Worm (Caenorhabditis elegans) whole organism, L4 larva: ENCODE results near the gene faah-2.

Experiments used
- D1046.2 ChIP-seq: fragments of 200-800 bp; sonication (Bioruptor generic); IDR thresholded peaks from 2 replicates; pipeline ENCODE4 v1.3.6; 2022; ENCODE audit warnings: missing genetic modification characterization, missing compliant biosample characterization
- F10B5.3 ChIP-seq: sonication (generic microtip); optimal IDR thresholded peaks from 2 replicates; lab custom pipeline; 2016; ENCODE audit warnings: mild to moderate bottlenecking, missing genetic modification characterization, missing compliant biosample characterization
- F26F4.8 ChIP-seq: fragments of 200-800 bp; sonication (Bioruptor generic); conservative IDR thresholded peaks from 2 replicates; pipeline ENCODE4 v1.3.6; 2022; ENCODE audit warnings: missing genetic modification characterization, missing compliant biosample characterization
- F37D6.2 ChIP-seq: sonication (generic microtip); optimal IDR thresholded peaks from 2 replicates; lab custom pipeline; 2016; ENCODE audit warnings: mild to moderate bottlenecking, missing genetic modification characterization, missing compliant biosample characterization
- F44E2.7 ChIP-seq: fragments of 200-800 bp; sonication (Bioruptor generic); IDR thresholded peaks from 2 replicates; pipeline ENCODE4 v2.1.2; 2022; ENCODE audit warnings: missing genetic modification characterization, missing compliant biosample characterization
- T20F7.1 ChIP-seq: fragments of 200-800 bp; sonication (Bioruptor generic); optimal IDR thresholded peaks from 2 replicates; lab custom pipeline; 2018; ENCODE audit warnings: mild to moderate bottlenecking, missing genetic modification characterization, missing compliant biosample characterization
- Y48G9A.11 ChIP-seq: fragments of 200-800 bp; sonication (Bioruptor generic); IDR thresholded peaks from 2 replicates; pipeline ENCODE4 v1.3.6; 2022; ENCODE audit warnings: missing genetic modification reagents, missing genetic modification characterization, missing compliant biosample characterization
- ZK546.5 ChIP-seq, 2 experiments: sonication (generic microtip); optimal IDR thresholded peaks; 2 replicates each; lab custom pipeline; 2017; ENCODE audit warnings: missing biosample characterization in 2 of 2, missing genetic modification characterization in 2 of 2
- ama-1 ChIP-seq: fragments of 150-350 bp; optimal IDR thresholded peaks from 2 replicates; lab custom pipeline; 2014; ENCODE audit warnings: inconsistent platforms, mixed read lengths
- ceh-20 ChIP-seq: fragments of 200-800 bp; sonication (Bioruptor generic); IDR thresholded peaks from 2 replicates; pipeline ENCODE4 v1.3.6; 2022; ENCODE audit warnings: missing genetic modification reagents, missing genetic modification characterization, missing compliant biosample characterization
- ceh-28 ChIP-seq: fragments of 150-350 bp; optimal IDR thresholded peaks from 2 replicates; lab custom pipeline; 2014; ENCODE audit warnings: missing biosample characterization, missing genetic modification reagents, missing genetic modification characterization
- ceh-32 ChIP-seq: sonication (generic microtip); optimal IDR thresholded peaks from 2 replicates; lab custom pipeline; 2016; ENCODE audit warnings: mild to moderate bottlenecking, missing genetic modification characterization, missing compliant biosample characterization; ENCODE audit not compliant: poor library complexity
- ceh-44 ChIP-seq: fragments of 200-800 bp; sonication (Bioruptor generic); IDR thresholded peaks from 2 replicates; pipeline ENCODE4 v1.3.6; 2022; ENCODE audit warnings: missing genetic modification reagents, missing genetic modification characterization, missing compliant biosample characterization
- ceh-82 ChIP-seq: sonication (generic microtip); optimal IDR thresholded peaks from 2 replicates; lab custom pipeline; 2017; ENCODE audit warnings: missing biosample characterization, missing genetic modification characterization
- ces-1 ChIP-seq: fragments of 150-350 bp; sonication (generic microtip); optimal IDR thresholded peaks from 4 replicates; lab custom pipeline; 2014; ENCODE audit warnings: missing biosample characterization, missing genetic modification reagents, missing genetic modification characterization
- daf-12 ChIP-seq: fragments of 150-350 bp; optimal IDR thresholded peaks from 2 replicates; lab custom pipeline; 2014; ENCODE audit warnings: missing biosample characterization, missing genetic modification reagents, missing genetic modification characterization
- daf-16 ChIP-seq, 3 experiments: sonication (generic microtip); optimal IDR thresholded peaks; 2 replicates each; lab custom pipeline; 2016 to 2017; ENCODE audit warnings: missing genetic modification characterization in 3 of 3, missing genetic modification reagents in 3 of 3, mild to moderate bottlenecking in 2 of 3, missing compliant biosample characterization in 2 of 3, missing biosample characterization in 1 of 3, moderate library complexity in 1 of 3
- daf-8 ChIP-seq: fragments of 200-800 bp; sonication (Bioruptor generic); IDR thresholded peaks from 2 replicates; pipeline ENCODE4 v1.3.6; 2022; ENCODE audit warnings: missing genetic modification characterization, missing compliant biosample characterization
- dmd-8 ChIP-seq: fragments of 200-800 bp; sonication (Bioruptor generic); IDR thresholded peaks from 2 replicates; pipeline ENCODE4 v1.3.6; 2022; ENCODE audit warnings: missing genetic modification characterization, missing compliant biosample characterization
- dmd-9 ChIP-seq: fragments of 200-800 bp; sonication (Bioruptor generic); IDR thresholded peaks from 2 replicates; pipeline ENCODE4 v1.3.6; 2022; ENCODE audit warnings: missing genetic modification reagents, missing genetic modification characterization, missing compliant biosample characterization
- dpl-1 ChIP-seq: fragments of 150-350 bp; optimal IDR thresholded peaks from 2 replicates; lab custom pipeline; 2014; ENCODE audit warnings: missing biosample characterization, missing genetic modification reagents, missing genetic modification characterization
- duxl-1 ChIP-seq: sonication (generic microtip); optimal IDR thresholded peaks from 2 replicates; lab custom pipeline; 2016; ENCODE audit warnings: mild to moderate bottlenecking, missing genetic modification characterization, moderate library complexity, missing compliant biosample characterization; ENCODE audit not compliant: poor library complexity
- dve-1 ChIP-seq: sonication (generic microtip); optimal IDR thresholded peaks from 2 replicates; lab custom pipeline; 2017; ENCODE audit warnings: antibody characterized with exemption, mild to moderate bottlenecking, missing genetic modification characterization, missing compliant biosample characterization; ENCODE audit not compliant: insufficient read depth
- hif-1 ChIP-seq, 2 experiments: sonication (generic microtip); optimal IDR thresholded peaks; 2 replicates each; lab custom pipeline; 2016 to 2017; ENCODE audit warnings: missing compliant biosample characterization in 2 of 2, missing genetic modification characterization in 2 of 2, missing genetic modification reagents in 2 of 2, missing genotype in 2 of 2, mild to moderate bottlenecking in 1 of 2
- jun-1 ChIP-seq: fragments of 150-350 bp; optimal IDR thresholded peaks from 2 replicates; lab custom pipeline; 2014; ENCODE audit warnings: missing biosample characterization, missing genetic modification reagents, missing genetic modification characterization
- lin-13 ChIP-seq: fragments of 150-350 bp; optimal IDR thresholded peaks from 2 replicates; lab custom pipeline; 2014; ENCODE audit warnings: missing biosample characterization, missing genetic modification reagents, missing genetic modification characterization
- madf-5 ChIP-seq, 2 experiments: fragments of 200-800 bp; sonication (Bioruptor generic); IDR thresholded peaks; 2 replicates each; pipeline ENCODE4 v1.3.6; 2022; ENCODE audit warnings: missing compliant biosample characterization in 2 of 2, missing genetic modification characterization in 2 of 2
- madf-9 ChIP-seq: fragments of 200-800 bp; sonication (Bioruptor generic); conservative IDR thresholded peaks from 2 replicates; pipeline ENCODE4 v1.3.6; 2022; ENCODE audit warnings: missing genetic modification reagents, missing genetic modification characterization, missing compliant biosample characterization
- mep-1 ChIP-seq: fragments of 150-350 bp; sonication (generic microtip); optimal IDR thresholded peaks from 3 replicates; lab custom pipeline; 2014; ENCODE audit warnings: missing biosample characterization, missing genetic modification characterization
- mes-2 ChIP-seq: sonication (generic microtip); optimal IDR thresholded peaks from 2 replicates; lab custom pipeline; 2016; ENCODE audit warnings: missing genotype, mild to moderate bottlenecking, missing genetic modification characterization, missing compliant biosample characterization; ENCODE audit not compliant: poor library complexity, severe bottlenecking
- mxl-2 ChIP-seq: fragments of 200-800 bp; sonication (Bioruptor generic); conservative IDR thresholded peaks from 2 replicates; pipeline ENCODE4 v1.3.6; 2022; ENCODE audit warnings: missing genetic modification reagents, missing genetic modification characterization, missing compliant biosample characterization
- nhr-102 ChIP-seq: sonication (generic microtip); optimal IDR thresholded peaks from 2 replicates; lab custom pipeline; 2016; ENCODE audit warnings: mild to moderate bottlenecking, missing genetic modification characterization, moderate library complexity, missing compliant biosample characterization
- nhr-111 ChIP-seq: fragments of 200-800 bp; sonication (Bioruptor generic); optimal IDR thresholded peaks from 2 replicates; lab custom pipeline; 2018; ENCODE audit warnings: mild to moderate bottlenecking, missing genetic modification characterization, missing compliant biosample characterization
- nhr-42 ChIP-seq: fragments of 200-800 bp; sonication (Bioruptor generic); IDR thresholded peaks from 2 replicates; pipeline ENCODE4 v1.3.6; 2022; ENCODE audit warnings: missing genetic modification characterization, missing compliant biosample characterization
- pha-4 ChIP-seq, 2 experiments: fragments of 150-350 bp in 1 of 2; fragments of 200-800 bp in 1 of 2; sonication (Bioruptor generic) in 1 of 2; IDR thresholded peaks in 1 of 2; optimal IDR thresholded peaks in 1 of 2; 2 replicates each; pipeline versions ENCODE4 v1.3.6 to Lab custom; 2014 to 2022; ENCODE audit warnings: missing genetic modification characterization in 2 of 2, missing genetic modification reagents in 2 of 2, missing biosample characterization in 1 of 2, missing compliant biosample characterization in 1 of 2
- rbr-2 ChIP-seq: sonication (generic microtip); optimal IDR thresholded peaks from 2 replicates; lab custom pipeline; 2016; ENCODE audit warnings: missing genotype, missing genetic modification characterization, missing compliant biosample characterization
- saeg-2 ChIP-seq: fragments of 200-800 bp; sonication (Bioruptor generic); IDR thresholded peaks from 2 replicates; pipeline ENCODE4 v1.3.6; 2022; ENCODE audit warnings: missing genetic modification reagents, missing genetic modification characterization, missing compliant biosample characterization
- sdz-12 ChIP-seq: fragments of 200-800 bp; sonication (Bioruptor generic); optimal IDR thresholded peaks from 2 replicates; lab custom pipeline; 2018; ENCODE audit warnings: mild to moderate bottlenecking, missing genetic modification characterization, missing compliant biosample characterization
- set-16 ChIP-seq: fragments of 200-800 bp; sonication (Bioruptor generic); IDR thresholded peaks from 2 replicates; pipeline ENCODE4 v1.3.6; 2022; ENCODE audit warnings: missing genetic modification reagents, missing genetic modification characterization, missing compliant biosample characterization
- skn-1 ChIP-seq: fragments of 150-350 bp; optimal IDR thresholded peaks from 2 replicates; lab custom pipeline; 2014; ENCODE audit warnings: missing biosample characterization, missing genetic modification characterization
- snpc-4 ChIP-seq: fragments of 150-350 bp; optimal IDR thresholded peaks from 2 replicates; lab custom pipeline; 2014; ENCODE audit warnings: missing biosample characterization, missing genetic modification characterization
- spr-1 ChIP-seq: sonication (generic microtip); optimal IDR thresholded peaks from 2 replicates; lab custom pipeline; 2016; ENCODE audit warnings: mild to moderate bottlenecking, missing genetic modification characterization, missing compliant biosample characterization
- tag-97 ChIP-seq: fragments of 200-800 bp; sonication (Bioruptor generic); IDR thresholded peaks from 2 replicates; pipeline ENCODE4 v1.3.6; 2022; ENCODE audit warnings: missing genetic modification characterization, missing compliant biosample characterization
- unc-62 ChIP-seq, 3 experiments: fragments of 150-350 bp in 1 of 3; sonication (generic microtip); optimal IDR thresholded peaks in 2 of 3; peaks in 1 of 3; 1 replicate in 1 of 3; 2 replicates in 2 of 3; lab custom pipeline; 2014 to 2017; ENCODE audit warnings: missing biosample characterization in 3 of 3, missing genetic modification characterization in 3 of 3, missing genetic modification reagents in 3 of 3, missing genotype in 1 of 3
- zag-1 ChIP-seq: fragments of 150-350 bp; optimal IDR thresholded peaks from 2 replicates; lab custom pipeline; 2014; ENCODE audit warnings: missing biosample characterization, missing genetic modification characterization

faah-2 gene

DNA sequence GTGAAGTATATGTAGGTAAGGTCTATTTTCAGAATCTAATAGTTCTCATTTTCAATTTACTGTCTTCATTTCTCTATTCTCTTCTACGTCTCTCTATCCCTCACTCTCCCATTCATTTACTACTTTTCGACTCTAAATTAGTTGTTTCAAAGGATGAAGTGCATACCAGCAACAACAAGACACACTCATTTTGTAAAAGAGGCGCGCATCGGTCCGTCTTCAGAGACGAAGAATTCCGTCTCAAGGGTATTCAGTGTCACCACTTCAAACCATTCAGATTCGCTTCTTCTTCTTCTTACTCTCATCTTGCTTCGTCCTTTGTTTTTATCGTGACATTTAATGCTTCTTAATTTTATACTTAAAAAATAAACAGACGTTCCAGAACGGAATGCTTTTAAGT lies 19.1 kb downstream of the faah-2 start:
- TF ChIP-seq hif-1 (tag; optimal IDR thresholded peaks at IDR 0.05; lab: Kevin White, UChicago) = no peak
- TF ChIP-seq jun-1 (tag; lab: Kevin White, UChicago) = no peak
- no peak for TF ChIP-seq nhr-102
- TF ChIP-seq lin-13 = no peak
- TF ChIP-seq F37D6.2 (tag; lab: Kevin White, UChicago) = no peak
- no peak for TF ChIP-seq spr-1 (tag; lab: Kevin White, UChicago)
- no peak for TF ChIP-seq F26F4.8

DNA sequence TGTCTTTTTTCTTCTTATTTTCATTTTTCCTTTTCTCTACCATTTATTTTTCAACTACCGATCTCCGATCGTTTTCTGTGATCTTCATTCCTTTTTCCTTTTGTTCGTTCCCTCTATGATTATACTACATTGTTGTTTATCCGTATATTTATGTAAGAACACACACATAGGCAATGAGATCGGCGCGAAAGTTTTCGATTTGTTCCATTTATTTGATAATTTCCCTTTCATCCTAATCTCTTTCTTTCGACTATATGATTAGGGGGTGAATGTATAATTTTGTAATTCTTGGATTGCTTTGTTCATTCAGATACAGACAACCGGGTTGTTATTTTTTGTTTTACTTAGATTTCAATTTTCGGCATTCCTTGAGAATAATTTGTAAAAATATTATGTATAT lies 21.4 kb downstream of the faah-2 start:
- TF ChIP-seq unc-62 (GFP tag; optimal IDR thresholded peaks at IDR 0.05 in 1 of 2; lab: Kevin White, UChicago) = peak in 1 of 2 experiments; percentile 13
- TF ChIP-seq unc-62 (tag; optimal IDR thresholded peaks at IDR 0.05; lab: Kevin White, UChicago) = no peak
- TF ChIP-seq sdz-12 (GFP tag; lab: Kevin White, UChicago) = no peak
- TF ChIP-seq, all 104 proteins: peak for 1

DNA sequence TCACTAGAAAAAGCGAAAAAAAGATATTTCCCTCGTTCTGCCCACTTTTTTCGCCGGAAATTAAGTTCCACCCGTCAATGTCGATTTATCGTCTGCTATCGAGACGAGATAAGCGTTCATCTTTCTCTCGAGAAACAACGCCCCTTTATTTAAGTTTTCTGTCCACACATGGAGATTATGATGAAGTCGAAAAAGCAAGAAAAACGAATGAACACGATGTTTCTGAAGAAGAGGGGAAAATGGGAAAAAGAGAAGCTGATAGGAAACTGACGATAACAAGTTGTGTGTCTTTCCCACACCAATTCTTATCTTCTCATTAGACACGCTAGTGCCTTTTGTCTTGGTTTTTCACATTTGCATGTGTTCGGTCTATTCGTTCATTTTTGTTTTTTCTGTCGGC lies 22.5 kb downstream of the faah-2 start:
- TF ChIP-seq nhr-42 (GFP tag; lab: Robert Waterston, UW) (no peak), tag-97 (no peak), daf-8 (no peak), sdz-12 (GFP tag; lab: Kevin White, UChicago) (no peak), set-16 (GFP tag; lab: Robert Waterston, UW) (no peak), Y48G9A.11 (GFP tag; lab: Robert Waterston, UW) (no peak), dmd-8 (GFP tag; lab: Robert Waterston, UW) (no peak), ceh-82 (no peak), zag-1 (tag; lab: Kevin White, UChicago) (no peak), unc-62 (GFP tag; optimal IDR thresholded peaks at IDR 0.05 in 1 of 2; lab: Kevin White, UChicago) (no peak), unc-62 (tag; optimal IDR thresholded peaks at IDR 0.05; lab: Kevin White, UChicago) (no peak), ceh-20 (0 out of 2 replicates have a peak, but pooled peaks have one; percentile 27), ceh-32 (no peak), skn-1 (no peak), mes-2 (no peak), mxl-2 (GFP tag; lab: Robert Waterston, UW) (no peak), daf-16 (GFP tag; optimal IDR thresholded peaks at IDR 0.05; lab: Kevin White, UChicago) (no peak), daf-16 (tag; optimal IDR thresholded peaks at IDR 0.05; lab: Kevin White, UChicago) (peak; percentile 34), lin-13 (no peak), madf-9 (no peak), ceh-44 (GFP tag; lab: Robert Waterston, UW) (no peak), hif-1 (tag; optimal IDR thresholded peaks at IDR 0.05; lab: Kevin White, UChicago) (no peak), ZK546.5 (tag; optimal IDR thresholded peaks at IDR 0.05; lab: Kevin White, UChicago) (no peak), pha-4 (GFP tag; IDR thresholded peaks at IDR 0.05; lab: Robert Waterston, UW) (no peak), pha-4 (tag; optimal IDR thresholded peaks at IDR 0.05; lab: Kevin White, UChicago) (no peak), jun-1 (tag; lab: Kevin White, UChicago) (no peak), dve-1 (peak; percentile 52), ces-1 (GFP tag; lab: Kevin White, UChicago) (no peak), dmd-9 (no peak), F44E2.7 (GFP tag; lab: Robert Waterston, UW) (no peak), D1046.2 (no peak), F10B5.3 (tag; lab: Kevin White, UChicago) (no peak), dpl-1 (no peak), mep-1 (tag; lab: Kevin White, UChicago) (no peak), T20F7.1 (GFP tag; lab: Kevin White, UChicago) (no peak), ceh-28 (tag; lab: Kevin White, UChicago) (no peak), rbr-2 (tag; lab: Kevin White, UChicago) (no peak), daf-12 (tag; lab: Kevin White, UChicago) (no peak), F26F4.8 (no peak), ama-1 (lab: Kevin White, UChicago) (no peak), madf-5 (GFP tag; IDR thresholded peaks at IDR 0.05; lab: Robert Waterston, UW) (no peak), snpc-4 (tag; lab: Kevin White, UChicago) (no peak), saeg-2 (GFP tag; lab: Robert Waterston, UW) (no peak), duxl-1 (tag; lab: Kevin White, UChicago) (no peak), nhr-111 (GFP tag; lab: Kevin White, UChicago) (no peak)
